Worm (Caenorhabditis elegans) whole organism, L4 larva: Measurements from ENCODE around the gene col-40.

Source experiments
- D1046.2 ChIP-seq: fragments of 200-800 bp; sonication (Bioruptor generic); IDR thresholded peaks from 2 replicates; pipeline ENCODE4 v1.3.6; 2022; ENCODE audit warnings: missing genetic modification characterization, missing compliant biosample characterization
- F37D6.2 ChIP-seq: sonication (generic microtip); optimal IDR thresholded peaks from 2 replicates; lab custom pipeline; 2016; ENCODE audit warnings: mild to moderate bottlenecking, missing genetic modification characterization, missing compliant biosample characterization
- F44E2.7 ChIP-seq: fragments of 200-800 bp; sonication (Bioruptor generic); IDR thresholded peaks from 2 replicates; pipeline ENCODE4 v2.1.2; 2022; ENCODE audit warnings: missing genetic modification characterization, missing compliant biosample characterization
- F49E8.2 ChIP-seq: sonication (generic microtip); optimal IDR thresholded peaks from 2 replicates; lab custom pipeline; 2016; ENCODE audit warnings: missing compliant biosample characterization, mild to moderate bottlenecking, missing genetic modification characterization, borderline replicate concordance
- T20F7.1 ChIP-seq: fragments of 200-800 bp; sonication (Bioruptor generic); optimal IDR thresholded peaks from 2 replicates; lab custom pipeline; 2018; ENCODE audit warnings: mild to moderate bottlenecking, missing genetic modification characterization, missing compliant biosample characterization
- T26A8.4 ChIP-seq: fragments of 200-800 bp; sonication (Bioruptor generic); IDR thresholded peaks from 2 replicates; pipeline ENCODE4 v1.3.6; 2022; ENCODE audit warnings: missing genetic modification characterization, missing compliant biosample characterization
- ZK337.2 ChIP-seq: fragments of 200-800 bp; sonication (Bioruptor generic); IDR thresholded peaks from 2 replicates; pipeline ENCODE4 v1.3.6; 2022; ENCODE audit warnings: missing genetic modification reagents, missing genetic modification characterization, missing compliant biosample characterization
- ama-1 ChIP-seq: fragments of 150-350 bp; optimal IDR thresholded peaks from 2 replicates; lab custom pipeline; 2014; ENCODE audit warnings: inconsistent platforms, mixed read lengths
- arid-1 ChIP-seq: fragments of 200-800 bp; sonication (Bioruptor generic); conservative IDR thresholded peaks from 2 replicates; pipeline ENCODE4 v1.3.6; 2022; ENCODE audit warnings: missing genetic modification reagents, missing genetic modification characterization, missing compliant biosample characterization
- ceh-44 ChIP-seq: fragments of 200-800 bp; sonication (Bioruptor generic); IDR thresholded peaks from 2 replicates; pipeline ENCODE4 v1.3.6; 2022; ENCODE audit warnings: missing genetic modification reagents, missing genetic modification characterization, missing compliant biosample characterization
- daf-19 ChIP-seq: fragments of 200-800 bp; sonication (Bioruptor generic); conservative IDR thresholded peaks from 2 replicates; pipeline ENCODE4 v1.3.6; 2022; ENCODE audit warnings: missing genetic modification characterization, missing compliant biosample characterization
- dpl-1 ChIP-seq: fragments of 150-350 bp; optimal IDR thresholded peaks from 2 replicates; lab custom pipeline; 2014; ENCODE audit warnings: missing biosample characterization, missing genetic modification reagents, missing genetic modification characterization
- dve-1 ChIP-seq: sonication (generic microtip); optimal IDR thresholded peaks from 2 replicates; lab custom pipeline; 2017; ENCODE audit warnings: antibody characterized with exemption, mild to moderate bottlenecking, missing genetic modification characterization, missing compliant biosample characterization; ENCODE audit not compliant: insufficient read depth
- hlh-11 ChIP-seq: fragments of 200-800 bp; sonication (Bioruptor generic); optimal IDR thresholded peaks from 2 replicates; lab custom pipeline; 2018; ENCODE audit warnings: mild to moderate bottlenecking, missing genetic modification characterization, missing compliant biosample characterization
- hlh-30 ChIP-seq: sonication (generic microtip); optimal IDR thresholded peaks from 2 replicates; lab custom pipeline; 2017; ENCODE audit warnings: antibody characterized with exemption, mild to moderate bottlenecking, missing genetic modification characterization, missing compliant biosample characterization; ENCODE audit not compliant: insufficient read depth
- hmg-1.1 ChIP-seq: fragments of 200-800 bp; sonication (Bioruptor generic); IDR thresholded peaks from 2 replicates; pipeline ENCODE4 v1.3.6; 2022; ENCODE audit warnings: missing genetic modification reagents, missing genetic modification characterization, missing compliant biosample characterization
- lim-7 ChIP-seq: fragments of 200-800 bp; sonication (Bioruptor generic); IDR thresholded peaks from 2 replicates; pipeline ENCODE4 v1.3.6; 2022; ENCODE audit warnings: missing genetic modification characterization, missing compliant biosample characterization
- lin-1 ChIP-seq: fragments of 200-800 bp; sonication (Bioruptor generic); IDR thresholded peaks from 2 replicates; pipeline ENCODE4 v1.3.6; 2022; ENCODE audit warnings: missing genetic modification reagents, missing genetic modification characterization, missing compliant biosample characterization
- lin-13 ChIP-seq: fragments of 150-350 bp; optimal IDR thresholded peaks from 2 replicates; lab custom pipeline; 2014; ENCODE audit warnings: missing biosample characterization, missing genetic modification reagents, missing genetic modification characterization
- lin-29 ChIP-seq: fragments of 200-800 bp; sonication (Bioruptor generic); IDR thresholded peaks from 2 replicates; pipeline ENCODE4 v1.3.6; 2022; ENCODE audit warnings: missing genetic modification reagents, missing genetic modification characterization, missing compliant biosample characterization
- lin-38 ChIP-seq: fragments of 200-800 bp; sonication (Bioruptor generic); IDR thresholded peaks from 2 replicates; pipeline ENCODE4 v1.3.6; 2022; ENCODE audit warnings: missing genetic modification reagents, missing genetic modification characterization, missing compliant biosample characterization
- lin-39 ChIP-seq: fragments of 150-350 bp; optimal IDR thresholded peaks from 2 replicates; lab custom pipeline; 2014; ENCODE audit warnings: missing biosample characterization, missing genetic modification reagents, missing genetic modification characterization
- mdl-1 ChIP-seq, 2 experiments: fragments of 150-350 bp in 1 of 2; sonication (generic microtip) in 1 of 2; optimal IDR thresholded peaks; 2 replicates each; lab custom pipeline; 2014 to 2017; ENCODE audit warnings: missing biosample characterization in 2 of 2, missing genetic modification characterization in 2 of 2
- mxl-3 ChIP-seq: fragments of 200-800 bp; sonication (Bioruptor generic); optimal IDR thresholded peaks from 2 replicates; lab custom pipeline; 2018; ENCODE audit warnings: mild to moderate bottlenecking, missing genetic modification characterization, missing compliant biosample characterization
- nhr-28 ChIP-seq: fragments of 150-350 bp; optimal IDR thresholded peaks from 2 replicates; lab custom pipeline; 2014; ENCODE audit warnings: missing biosample characterization, missing genetic modification characterization
- nhr-6 ChIP-seq: fragments of 150-350 bp; optimal IDR thresholded peaks from 2 replicates; lab custom pipeline; 2014; ENCODE audit warnings: missing biosample characterization, missing genetic modification characterization
- nhr-76 ChIP-seq: fragments of 150-350 bp; optimal IDR thresholded peaks from 2 replicates; lab custom pipeline; 2014; ENCODE audit warnings: missing biosample characterization, missing genetic modification characterization
- pqm-1 ChIP-seq: sonication (generic microtip); optimal IDR thresholded peaks from 2 replicates; lab custom pipeline; 2017; ENCODE audit warnings: missing biosample characterization, missing genetic modification characterization
- set-16 ChIP-seq: fragments of 200-800 bp; sonication (Bioruptor generic); IDR thresholded peaks from 2 replicates; pipeline ENCODE4 v1.3.6; 2022; ENCODE audit warnings: missing genetic modification reagents, missing genetic modification characterization, missing compliant biosample characterization
- skn-1 ChIP-seq: fragments of 150-350 bp; optimal IDR thresholded peaks from 2 replicates; lab custom pipeline; 2014; ENCODE audit warnings: missing biosample characterization, missing genetic modification characterization
- tra-1 ChIP-seq: fragments of 200-800 bp; sonication (Bioruptor generic); IDR thresholded peaks from 2 replicates; pipeline ENCODE4 v1.3.6; 2022; ENCODE audit warnings: missing genetic modification reagents, missing genetic modification characterization, missing compliant biosample characterization
- unc-130 ChIP-seq: sonication (generic microtip); optimal IDR thresholded peaks from 2 replicates; lab custom pipeline; 2016; ENCODE audit warnings: missing genetic modification reagents, missing genetic modification characterization, missing compliant biosample characterization
- zfp-3 ChIP-seq: fragments of 200-800 bp; sonication (Bioruptor generic); conservative IDR thresholded peaks from 2 replicates; pipeline ENCODE4 v1.3.6; 2022; ENCODE audit warnings: missing genetic modification reagents, missing genetic modification characterization, missing compliant biosample characterization
- zip-11 ChIP-seq: fragments of 200-800 bp; sonication (Bioruptor generic); IDR thresholded peaks from 2 replicates; pipeline ENCODE4 v1.3.6; 2022; ENCODE audit warnings: missing genetic modification characterization, missing compliant biosample characterization

The col-40 gene

DNA sequence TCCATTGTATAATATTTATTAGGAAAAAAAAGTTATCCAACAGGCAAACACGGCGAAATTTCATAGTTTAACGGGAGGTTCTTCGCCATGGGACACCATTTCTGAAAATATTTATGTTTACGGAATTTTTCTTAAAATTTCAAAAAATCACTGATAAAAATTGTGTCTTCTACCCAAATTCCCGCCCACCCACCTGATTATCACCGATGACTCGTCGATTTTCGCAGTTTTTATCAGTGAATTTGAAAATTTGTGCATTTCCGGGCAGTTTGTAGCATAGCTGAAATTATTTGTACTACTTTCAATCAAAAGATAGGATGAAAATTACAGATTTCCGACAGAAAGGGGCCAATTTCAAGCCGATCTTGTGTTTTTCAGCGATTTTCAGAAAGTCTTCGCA is 5.4 kb downstream of the col-40 start (continued):
- TF ChIP-seq unc-130 (no peak), nhr-28 (tag; lab: Kevin White, UChicago) (peak; percentile 74)
- TF ChIP-seq, all 104 proteins: peak for 7

DNA sequence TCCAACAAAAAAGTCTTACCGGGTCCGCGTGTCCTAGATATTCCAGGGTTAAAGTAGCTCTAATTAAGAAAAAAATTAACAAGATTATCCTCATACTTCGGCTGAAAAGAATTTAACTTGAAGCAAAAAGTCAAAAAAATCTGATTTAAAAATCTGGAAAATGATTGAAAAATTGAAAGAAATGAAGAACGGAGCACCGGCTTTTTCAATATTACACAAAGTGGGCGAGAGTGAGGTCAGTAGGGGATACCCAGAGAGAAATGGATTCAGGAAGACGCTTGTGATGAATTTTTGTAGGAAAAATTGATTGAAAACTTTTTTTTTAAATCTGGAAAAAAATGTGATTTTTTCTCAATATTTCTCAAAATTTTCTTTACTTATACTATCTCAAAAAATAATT is 6.0 kb downstream of the col-40 start, which contains the start of gene pho-14:
Gene pho-14, minus strand, starts transcription at position 101 of the 400 bp plus-strand sequence.
- TF ChIP-seq tra-1 (GFP tag; lab: Robert Waterston, UW) (no peak), lin-13 (GFP tag; lab: Kevin White, UChicago) (no peak), F44E2.7 (GFP tag; lab: Robert Waterston, UW) (no peak), F37D6.2 (no peak), lin-1 (GFP tag; lab: Robert Waterston, UW) (no peak), hlh-11 (tag; lab: Kevin White, UChicago) (no peak), nhr-76 (tag; lab: Kevin White, UChicago) (no peak), dpl-1 (no peak), ceh-44 (GFP tag; lab: Robert Waterston, UW) (no peak), lin-39 (tag; lab: Kevin White, UChicago) (no peak), T20F7.1 (GFP tag; lab: Kevin White, UChicago) (no peak), daf-19 (no peak), D1046.2 (GFP tag; lab: Robert Waterston, UW) (no peak), set-16 (GFP tag; lab: Robert Waterston, UW) (no peak), nhr-6 (tag; lab: Kevin White, UChicago) (no peak)

DNA sequence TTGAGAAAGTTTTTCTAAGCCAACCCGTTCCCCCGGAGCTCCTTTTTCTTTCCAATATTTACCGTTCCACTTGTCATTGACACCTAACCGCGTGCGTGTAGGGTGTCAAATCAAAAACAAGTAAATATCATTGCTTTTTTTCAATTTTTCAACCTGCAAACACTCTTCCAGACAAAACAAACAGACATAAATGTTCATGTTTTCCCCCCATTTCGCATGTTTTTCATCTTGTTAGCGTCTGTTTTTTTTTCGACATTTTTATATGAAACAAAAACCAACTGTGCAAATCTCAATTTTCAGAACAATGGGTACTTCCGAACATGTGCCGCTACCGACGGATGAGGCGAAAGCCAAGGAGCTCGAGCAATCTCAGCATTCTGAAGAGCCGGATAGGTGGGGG is 15.1 kb downstream of the col-40 start, which contains the start of gene snf-3:
Gene snf-3, plus strand, starts transcription at position 301 of the 400 bp plus-strand sequence.
- TF ChIP-seq dpl-1 (no peak), dve-1 (tag; lab: Kevin White, UChicago) (no peak), zip-11 (GFP tag; lab: Robert Waterston, UW) (no peak), skn-1 (tag; lab: Kevin White, UChicago) (no peak), pqm-1 (no peak), lin-29 (GFP tag; lab: Robert Waterston, UW) (no peak), F49E8.2 (no peak), hmg-1.1 (no peak), lim-7 (GFP tag; lab: Robert Waterston, UW) (no peak), zfp-3 (no peak), nhr-76 (tag; lab: Kevin White, UChicago) (no peak), ZK337.2 (GFP tag; lab: Robert Waterston, UW) (no peak), T26A8.4 (GFP tag; lab: Robert Waterston, UW) (no peak)

DNA sequence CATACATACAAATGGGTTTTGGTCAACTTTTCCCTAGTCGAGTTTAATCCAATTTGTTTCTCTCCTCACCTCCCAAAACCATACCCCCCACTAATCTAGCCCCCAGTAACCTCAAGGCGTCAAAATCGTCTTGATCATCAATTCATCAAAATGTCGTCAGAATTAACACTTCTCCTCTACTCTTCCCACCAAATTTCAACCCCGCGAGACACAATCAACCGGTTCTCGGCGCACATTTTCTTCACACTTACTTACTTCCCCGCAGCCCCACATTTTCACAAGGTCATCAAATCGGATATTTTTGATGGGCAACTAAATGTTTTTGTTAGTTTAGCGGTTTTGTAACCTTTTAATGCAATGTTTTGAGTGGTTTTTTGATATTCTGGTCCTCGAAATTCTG is 16.0 kb downstream of the col-40 start:
- TF ChIP-seq ama-1 (no peak), nhr-28 (tag; lab: Kevin White, UChicago) (peak; percentile 41), lim-7 (GFP tag; lab: Robert Waterston, UW) (no peak), arid-1 (GFP tag; lab: Robert Waterston, UW) (no peak)

DNA sequence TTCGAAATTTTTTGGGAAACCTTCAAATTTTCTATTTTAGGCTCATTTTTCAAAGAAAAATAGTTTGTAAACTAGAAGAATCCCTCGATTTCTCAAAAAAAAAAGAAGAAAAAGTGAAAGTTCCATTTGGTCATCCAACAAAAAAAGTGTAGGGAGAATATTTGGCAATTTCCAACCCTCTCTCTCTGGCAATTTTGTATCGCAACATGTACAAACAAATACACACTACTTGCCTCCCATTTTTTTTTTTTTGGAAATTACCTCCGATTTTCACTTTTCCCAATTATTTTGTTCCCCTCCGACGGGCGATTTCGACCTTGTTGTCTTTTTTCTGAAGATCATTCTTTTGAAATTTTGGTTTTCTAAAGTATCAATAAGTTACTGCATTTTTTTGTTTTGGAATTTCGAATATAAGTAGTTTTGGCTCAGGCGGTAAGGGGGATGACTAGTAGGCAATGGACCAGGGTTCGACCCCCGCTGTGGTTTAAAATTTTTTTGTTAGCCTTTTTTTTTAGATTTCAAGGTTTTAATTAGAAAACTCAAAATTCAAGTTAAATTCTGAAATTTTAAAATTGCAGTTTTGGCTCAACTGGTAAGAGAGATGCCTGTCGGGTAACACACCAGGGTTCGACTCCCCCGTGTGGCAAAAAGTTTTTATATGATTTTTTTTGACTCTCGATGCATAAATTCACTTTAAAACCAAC is 18.1 kb downstream of the col-40 start:
- TF ChIP-seq dpl-1 (no peak), unc-130 (no peak), mxl-3 (no peak), lin-38 (0 out of 2 replicates have a peak, but pooled peaks have one; percentile 25)
- TF ChIP-seq, all 104 proteins: peak for 1

DNA sequence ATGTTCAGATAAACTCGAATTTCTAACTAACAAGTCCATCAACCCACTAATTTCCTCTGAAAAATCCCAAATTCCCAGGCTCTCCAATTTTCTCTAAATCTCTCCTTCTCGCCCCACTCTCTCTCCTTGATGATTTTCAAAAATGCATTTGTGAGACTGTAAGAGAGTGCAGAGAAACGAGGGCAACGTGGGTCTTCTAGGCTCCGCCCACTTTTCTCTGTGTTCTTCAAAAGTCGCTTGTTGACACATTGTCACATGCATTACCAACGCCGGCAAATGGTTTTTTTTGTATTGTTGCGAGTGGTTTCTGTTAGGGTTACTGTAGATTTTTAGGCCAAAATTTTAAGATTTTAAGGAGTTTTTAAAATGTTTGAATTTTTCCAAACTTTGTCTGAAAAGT is 20.3 kb downstream of the col-40 start:
- TF ChIP-seq hlh-30 (tag; lab: Kevin White, UChicago) (peak; percentile 31), mdl-1 (tag; optimal IDR thresholded peaks at IDR 0.05; lab: Kevin White, UChicago) (peak in 1 of 2 experiments; percentile 40), pqm-1 (no peak)
